Worm (Caenorhabditis elegans) whole organism, young adult: Measurements from ENCODE around the gene B0310.1.

Source experiments
- B0019.2 ChIP-seq: fragments of 200-800 bp; sonication (Bioruptor generic); conservative IDR thresholded peaks from 2 replicates; pipeline ENCODE4 v1.3.6; 2022; ENCODE audit warnings: missing genetic modification reagents, missing genetic modification characterization, missing compliant biosample characterization
- F22D6.2 ChIP-seq: sonication (generic microtip); optimal IDR thresholded peaks from 2 replicates; lab custom pipeline; 2016; ENCODE audit warnings: mild to moderate bottlenecking, missing genetic modification characterization, missing compliant biosample characterization
- F23B12.7 ChIP-seq: sonication (generic microtip); optimal IDR thresholded peaks from 2 replicates; lab custom pipeline; 2017; ENCODE audit warnings: missing genetic modification characterization, mild to moderate bottlenecking, missing compliant biosample characterization, antibody characterized with exemption, moderate library complexity; ENCODE audit not compliant: insufficient read depth
- F37B4.10 ChIP-seq: fragments of 200-800 bp; sonication (Bioruptor generic); IDR thresholded peaks from 2 replicates; pipeline ENCODE4 v1.3.6; 2022; ENCODE audit warnings: missing genetic modification characterization, missing compliant biosample characterization
- F39B2.1 ChIP-seq: fragments of 200-800 bp; sonication (Bioruptor generic); IDR thresholded peaks from 2 replicates; pipeline ENCODE4 v1.3.6; 2022; ENCODE audit warnings: missing genetic modification reagents, missing genetic modification characterization, missing compliant biosample characterization
- F55B11.4 ChIP-seq: sonication (generic microtip); optimal IDR thresholded peaks from 2 replicates; lab custom pipeline; 2016; ENCODE audit warnings: missing compliant biosample characterization, missing genetic modification characterization, borderline replicate concordance; ENCODE audit not compliant: insufficient read depth
- F57A8.1 ChIP-seq: fragments of 200-800 bp; sonication (Bioruptor generic); optimal IDR thresholded peaks from 2 replicates; lab custom pipeline; 2018; ENCODE audit warnings: mild to moderate bottlenecking, missing genetic modification characterization, moderate library complexity, missing compliant biosample characterization
- K11D2.4 ChIP-seq: fragments of 200-800 bp; sonication (Bioruptor generic); IDR thresholded peaks from 2 replicates; pipeline ENCODE4 v1.3.6; 2022; ENCODE audit warnings: missing genetic modification reagents, missing genetic modification characterization, missing compliant biosample characterization
- T07F8.4 ChIP-seq: sonication (generic microtip); optimal IDR thresholded peaks from 2 replicates; lab custom pipeline; 2016; ENCODE audit warnings: mild to moderate bottlenecking, missing genetic modification characterization, moderate library complexity, missing compliant biosample characterization
- T26A5.8 ChIP-seq: sonication (generic microtip); optimal IDR thresholded peaks from 2 replicates; lab custom pipeline; 2016; ENCODE audit warnings: missing genetic modification characterization, missing compliant biosample characterization
- Y67H2A.10 ChIP-seq: fragments of 200-800 bp; sonication (Bioruptor generic); conservative IDR thresholded peaks from 2 replicates; pipeline ENCODE4 v1.3.6; 2022; ENCODE audit warnings: missing genetic modification reagents, missing genetic modification characterization, missing compliant biosample characterization
- ZK185.1 ChIP-seq: sonication (generic microtip); optimal IDR thresholded peaks from 2 replicates; lab custom pipeline; 2016; ENCODE audit warnings: mild to moderate bottlenecking, missing genetic modification characterization, missing compliant biosample characterization; ENCODE audit not compliant: poor library complexity, severe bottlenecking
- atf-7 ChIP-seq: sonication (generic microtip); optimal IDR thresholded peaks from 2 replicates; lab custom pipeline; 2017; ENCODE audit warnings: mild to moderate bottlenecking, missing genetic modification characterization, missing compliant biosample characterization
- athp-1 ChIP-seq: sonication (generic microtip); optimal IDR thresholded peaks from 2 replicates; lab custom pipeline; 2017; ENCODE audit warnings: mild to moderate bottlenecking, missing genetic modification characterization, missing compliant biosample characterization
- attf-3 ChIP-seq: fragments of 200-800 bp; sonication (Bioruptor generic); conservative IDR thresholded peaks from 2 replicates; pipeline ENCODE4 v1.3.6; 2022; ENCODE audit warnings: missing genetic modification reagents, missing genetic modification characterization, missing compliant biosample characterization
- cebp-2 ChIP-seq: fragments of 200-800 bp; sonication (Bioruptor generic); IDR thresholded peaks from 2 replicates; pipeline ENCODE4 v1.3.6; 2022; ENCODE audit warnings: missing genetic modification characterization, missing compliant biosample characterization
- ceh-100 ChIP-seq: fragments of 200-800 bp; sonication (Bioruptor generic); IDR thresholded peaks from 2 replicates; pipeline ENCODE4 v1.3.6; 2022; ENCODE audit warnings: missing genetic modification reagents, missing genetic modification characterization, missing compliant biosample characterization
- ceh-79 ChIP-seq: sonication (generic microtip); optimal IDR thresholded peaks from 2 replicates; lab custom pipeline; 2017; ENCODE audit warnings: mild to moderate bottlenecking, missing genetic modification characterization, missing compliant biosample characterization
- egl-18 ChIP-seq: fragments of 200-800 bp; sonication (Bioruptor generic); IDR thresholded peaks from 2 replicates; pipeline ENCODE4 v1.3.6; 2022; ENCODE audit warnings: missing genetic modification reagents, missing genetic modification characterization, missing compliant biosample characterization
- egl-44 ChIP-seq: fragments of 200-800 bp; sonication (Bioruptor generic); IDR thresholded peaks from 2 replicates; pipeline ENCODE4 v1.3.6; 2022; ENCODE audit warnings: missing genetic modification reagents, missing genetic modification characterization, missing compliant biosample characterization
- egrh-3 ChIP-seq: fragments of 200-800 bp; sonication (Bioruptor generic); IDR thresholded peaks from 2 replicates; pipeline ENCODE4 v1.3.6; 2022; ENCODE audit warnings: missing genetic modification reagents, missing genetic modification characterization, missing compliant biosample characterization
- ets-4 ChIP-seq: fragments of 200-800 bp; sonication (Bioruptor generic); optimal IDR thresholded peaks from 2 replicates; lab custom pipeline; 2018; ENCODE audit warnings: mild to moderate bottlenecking, missing genetic modification characterization, missing compliant biosample characterization
- fkh-3 ChIP-seq: sonication (generic microtip); optimal IDR thresholded peaks from 2 replicates; lab custom pipeline; 2016; ENCODE audit warnings: mild to moderate bottlenecking, missing genetic modification characterization, missing compliant biosample characterization
- him-1 ChIP-seq: sonication (generic microtip); optimal IDR thresholded peaks from 2 replicates; lab custom pipeline; 2016; ENCODE audit warnings: missing genotype, missing genetic modification reagents, missing genetic modification characterization, missing compliant biosample characterization
- hlh-12 ChIP-seq: sonication (generic microtip); optimal IDR thresholded peaks from 2 replicates; lab custom pipeline; 2016; ENCODE audit warnings: missing genetic modification characterization, missing compliant biosample characterization
- lin-26 ChIP-seq: fragments of 200-800 bp; sonication (Bioruptor generic); IDR thresholded peaks from 2 replicates; pipeline ENCODE4 v1.3.6; 2022; ENCODE audit warnings: missing genetic modification reagents, missing genetic modification characterization, missing compliant biosample characterization
- lin-35 ChIP-seq, 3 experiments: fragments of 150-350 bp in 2 of 3; sonication (generic microtip) in 1 of 3; optimal IDR thresholded peaks; 2 replicates each; lab custom pipeline; 2014 to 2018; ENCODE audit warnings: missing biosample characterization in 3 of 3, missing genetic modification characterization in 3 of 3, missing genetic modification reagents in 3 of 3
- lsy-27 ChIP-seq: sonication (generic microtip); optimal IDR thresholded peaks from 2 replicates; lab custom pipeline; 2017; ENCODE audit warnings: missing genetic modification characterization, mild to moderate bottlenecking, missing compliant biosample characterization, antibody characterized with exemption, missing genotype, borderline replicate concordance; ENCODE audit not compliant: insufficient read depth
- madf-10 ChIP-seq: sonication (generic microtip); optimal IDR thresholded peaks from 2 replicates; lab custom pipeline; 2016; ENCODE audit warnings: mild to moderate bottlenecking, missing genetic modification characterization, missing compliant biosample characterization
- madf-8 ChIP-seq: fragments of 200-800 bp; sonication (Bioruptor generic); conservative IDR thresholded peaks from 2 replicates; pipeline ENCODE4 v1.3.6; 2022; ENCODE audit warnings: missing genetic modification reagents, missing genetic modification characterization, missing compliant biosample characterization
- mes-4 ChIP-seq: sonication (generic microtip); optimal IDR thresholded peaks from 2 replicates; lab custom pipeline; 2016; ENCODE audit warnings: missing genotype, missing genetic modification characterization, missing compliant biosample characterization
- nfya-1 ChIP-seq: sonication (generic microtip); optimal IDR thresholded peaks from 2 replicates; lab custom pipeline; 2017; ENCODE audit warnings: antibody characterized with exemption, missing compliant biosample characterization, missing genetic modification characterization, borderline replicate concordance; ENCODE audit not compliant: insufficient read depth
- nfyb-1 ChIP-seq: fragments of 200-800 bp; sonication (Bioruptor generic); IDR thresholded peaks from 2 replicates; pipeline ENCODE4 v1.3.6; 2022; ENCODE audit warnings: missing genetic modification reagents, missing genetic modification characterization, missing compliant biosample characterization
- nhr-27 ChIP-seq: fragments of 200-800 bp; sonication (Bioruptor generic); optimal IDR thresholded peaks from 2 replicates; lab custom pipeline; 2018; ENCODE audit warnings: mild to moderate bottlenecking, missing genetic modification characterization, moderate library complexity, missing compliant biosample characterization
- nhr-90 ChIP-seq: sonication (generic microtip); optimal IDR thresholded peaks from 2 replicates; lab custom pipeline; 2016; ENCODE audit warnings: missing genotype, mild to moderate bottlenecking, missing genetic modification characterization, missing compliant biosample characterization
- rcor-1 ChIP-seq: fragments of 200-800 bp; sonication (Bioruptor generic); IDR thresholded peaks from 2 replicates; pipeline ENCODE4 v1.3.6; 2022; ENCODE audit warnings: missing genetic modification reagents, missing genetic modification characterization, missing compliant biosample characterization
- snpc-1.1 ChIP-seq: sonication (generic microtip); optimal IDR thresholded peaks from 2 replicates; lab custom pipeline; 2017; ENCODE audit warnings: missing genetic modification characterization, mild to moderate bottlenecking, missing compliant biosample characterization, antibody characterized with exemption, moderate library complexity, missing genotype, missing genetic modification reagents; ENCODE audit not compliant: insufficient read depth
- snpc-1.3 ChIP-seq: sonication (generic microtip); optimal IDR thresholded peaks from 2 replicates; lab custom pipeline; 2017; ENCODE audit warnings: missing genetic modification characterization, mild to moderate bottlenecking, missing compliant biosample characterization, antibody characterized with exemption, moderate library complexity, missing genotype, missing genetic modification reagents; ENCODE audit not compliant: insufficient read depth
- snpc-3.4 ChIP-seq: sonication (generic microtip); optimal IDR thresholded peaks from 2 replicates; lab custom pipeline; 2017; ENCODE audit warnings: missing genetic modification characterization, mild to moderate bottlenecking, missing compliant biosample characterization, antibody characterized with exemption, moderate library complexity, missing genotype, missing genetic modification reagents
- tlf-1 ChIP-seq: fragments of 200-800 bp; sonication (Bioruptor generic); optimal IDR thresholded peaks from 2 replicates; lab custom pipeline; 2018; ENCODE audit warnings: mild to moderate bottlenecking, missing genetic modification characterization, missing compliant biosample characterization
- unc-130 ChIP-seq: sonication (generic microtip); optimal IDR thresholded peaks from 2 replicates; lab custom pipeline; 2016; ENCODE audit warnings: missing genetic modification reagents, missing genetic modification characterization, missing compliant biosample characterization
- unc-62 ChIP-seq: fragments of 150-350 bp; optimal IDR thresholded peaks from 2 replicates; lab custom pipeline; 2014; ENCODE audit warnings: missing biosample characterization, missing genetic modification reagents, missing genetic modification characterization
- ztf-18 ChIP-seq: sonication (generic microtip); optimal IDR thresholded peaks from 2 replicates; lab custom pipeline; 2016; ENCODE audit warnings: missing genotype, mild to moderate bottlenecking, missing genetic modification characterization, missing compliant biosample characterization
- ztf-28 ChIP-seq: fragments of 200-800 bp; sonication (Bioruptor generic); IDR thresholded peaks from 2 replicates; pipeline ENCODE4 v1.3.6; 2022; ENCODE audit warnings: missing genetic modification reagents, missing genetic modification characterization, missing compliant biosample characterization
- ztf-6 ChIP-seq: fragments of 200-800 bp; sonication (Bioruptor generic); IDR thresholded peaks from 2 replicates; pipeline ENCODE4 v1.3.6; 2022; ENCODE audit warnings: missing genetic modification reagents, missing genetic modification characterization, missing compliant biosample characterization

B0310.1 gene

DNA sequence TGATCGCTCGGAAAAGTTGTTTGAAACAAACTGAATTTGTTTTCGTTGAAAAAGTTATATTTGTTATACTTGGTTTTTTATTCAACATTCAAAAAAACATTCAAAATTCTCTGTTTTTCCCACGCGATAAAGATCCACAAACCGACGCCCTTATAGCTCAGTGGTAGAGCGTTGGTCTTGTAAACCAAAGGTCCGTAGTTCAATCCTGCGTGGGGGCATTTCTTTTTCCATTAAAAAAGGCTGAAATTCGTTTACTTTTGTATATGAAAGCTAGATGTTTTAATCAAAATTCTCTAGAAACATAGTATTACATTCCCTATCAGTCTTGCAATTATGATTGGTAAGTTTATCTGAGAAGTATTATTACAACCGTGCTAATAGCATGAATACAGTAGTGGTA, 5.4 kb upstream of the B0310.1 start (continued):
- TF ChIP-seq egl-44 (GFP tag; lab: Robert Waterston, UW) (peak; percentile 63; the same call in 1 of the 2 replicates), F55B11.4 (tag; lab: Kevin White, UChicago) (no peak), snpc-3.4 (tag; lab: Kevin White, UChicago) (peak; percentile 59), ztf-28 (GFP tag; lab: Robert Waterston, UW) (no peak), F57A8.1 (peak; percentile 42), F39B2.1 (GFP tag; lab: Robert Waterston, UW) (no peak), him-1 (tag; lab: Kevin White, UChicago) (peak; percentile 87)

DNA sequence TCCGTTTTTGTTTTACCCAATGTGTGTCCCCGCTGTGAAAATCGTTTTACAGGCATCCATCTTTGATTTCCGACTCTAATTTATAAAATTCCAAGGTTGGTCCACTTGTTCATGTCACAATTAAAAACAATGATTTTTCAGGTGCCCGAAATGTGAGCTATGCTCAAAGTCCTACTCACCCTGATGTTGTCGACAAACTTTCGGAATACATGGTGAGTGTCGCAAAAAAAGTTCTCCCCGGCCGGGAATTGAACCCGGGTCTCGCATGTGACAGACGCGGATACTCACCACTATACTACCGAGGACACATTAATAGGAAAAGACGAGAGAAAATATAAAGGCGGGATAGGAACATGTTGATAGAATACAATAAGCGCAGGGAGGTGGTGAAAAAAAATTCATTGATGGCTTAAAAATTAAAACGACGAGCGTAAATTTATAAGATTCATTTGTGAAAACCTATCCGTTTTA, 3.4 kb upstream of the B0310.1 start, which contains the start of gene egl-17:
TSS of gene egl-17 (plus strand) at position 51 of the 471 bp plus-strand sequence.
- TF ChIP-seq ceh-79 (tag; lab: Kevin White, UChicago) = no peak
- peak; percentile 84 for TF ChIP-seq ZK185.1
- peak; percentile 91 for TF ChIP-seq snpc-1.3 (tag; lab: Kevin White, UChicago)
- TF ChIP-seq unc-130 = peak; percentile 58
- TF ChIP-seq F39B2.1 (GFP tag; lab: Robert Waterston, UW) = no peak
- 0 out of 2 replicates have a peak, but pooled peaks have one; percentile 54 for TF ChIP-seq cebp-2 (GFP tag; lab: Robert Waterston, UW)
- no peak for TF ChIP-seq nfya-1 (tag; lab: Kevin White, UChicago)
- peak; percentile 74; the same call in 1 of the 2 replicates for TF ChIP-seq ztf-6
- TF ChIP-seq ztf-18 (tag; lab: Kevin White, UChicago) = peak; percentile 72
- TF ChIP-seq Y67H2A.10 (GFP tag; lab: Robert Waterston, UW) = no peak; the same call in 1 of the 2 replicates
- TF ChIP-seq athp-1 = peak; percentile 87
- TF ChIP-seq hlh-12 = peak; percentile 79
- peak; percentile 75 for TF ChIP-seq snpc-1.1
- TF ChIP-seq unc-62 (GFP tag; lab: Kevin White, UChicago) = no peak
- peak; percentile 68 for TF ChIP-seq fkh-3 (tag; lab: Kevin White, UChicago)
- peak; percentile 77 for TF ChIP-seq T07F8.4
- TF ChIP-seq F37B4.10 (GFP tag; lab: Robert Waterston, UW) = no peak
- TF ChIP-seq F23B12.7 (tag; lab: Kevin White, UChicago) = peak; percentile 78
- TF ChIP-seq egrh-3 = no peak
- 0 out of 2 replicates have a peak, but pooled peaks have one; percentile 9 for TF ChIP-seq madf-8 (GFP tag; lab: Robert Waterston, UW)
- peak in 1 of 3 experiments; percentile 79 for TF ChIP-seq lin-35 (GFP tag; optimal IDR thresholded peaks at IDR 0.05; lab: Kevin White, UChicago)
- TF ChIP-seq K11D2.4 (GFP tag; lab: Robert Waterston, UW) = peak; percentile 66
- peak; percentile 75 for TF ChIP-seq ets-4
- TF ChIP-seq nhr-27 (tag; lab: Kevin White, UChicago) = peak; percentile 90
- TF ChIP-seq ceh-100 (GFP tag; lab: Robert Waterston, UW) = peak; percentile 67; the same call in 1 of the 2 replicates
- TF ChIP-seq B0019.2 (GFP tag; lab: Robert Waterston, UW) = peak; percentile 55; the same call in 1 of the 2 replicates
- peak; percentile 49 for TF ChIP-seq F22D6.2
- TF ChIP-seq lin-26 = peak; percentile 94
- peak; percentile 87 for TF ChIP-seq rcor-1 (GFP tag; lab: Robert Waterston, UW)
- TF ChIP-seq mes-4 = peak; percentile 79
- TF ChIP-seq T26A5.8 = peak; percentile 63
- TF ChIP-seq nhr-90 = peak; percentile 96
- peak; percentile 90 for TF ChIP-seq nfyb-1
- peak; percentile 88 for TF ChIP-seq madf-10 (tag; lab: Kevin White, UChicago)
- TF ChIP-seq attf-3 = peak; percentile 44; the same call in 1 of the 2 replicates
- TF ChIP-seq atf-7 = peak; percentile 69
- TF ChIP-seq lsy-27 (tag; lab: Kevin White, UChicago) = no peak
- peak; percentile 44 for TF ChIP-seq tlf-1 (GFP tag; lab: Kevin White, UChicago)
- peak; percentile 75; the same call in 1 of the 2 replicates for TF ChIP-seq egl-18 (GFP tag; lab: Robert Waterston, UW)
